Fruit fly (Drosophila melanogaster) whole organism, embryonic: Measurements from ENCODE around the gene Idi.

Experiments used
- ATbp ChIP-seq: fragments of 200-800 bp; sonication (Bioruptor generic); optimal IDR thresholded peaks from 2 replicates; lab custom pipeline; 2017; ENCODE audit warnings: missing biosample characterization, mild to moderate bottlenecking, missing genetic modification characterization, missing genetic modification reagents
- Atf3 ChIP-seq: fragments of 200-800 bp; sonication (Bioruptor generic); optimal IDR thresholded peaks from 3 replicates; lab custom pipeline; 2016; ENCODE audit warnings: missing biosample characterization, missing genetic modification characterization
- CG10209 ChIP-seq: fragments of 200-800 bp; sonication (Bioruptor generic); optimal IDR thresholded peaks from 3 replicates; lab custom pipeline; 2017; ENCODE audit warnings: missing biosample characterization, mild to moderate bottlenecking, missing genetic modification characterization, missing genetic modification reagents
- CG11398 ChIP-seq: fragments of 200-800 bp; sonication (Bioruptor generic); optimal IDR thresholded peaks from 2 replicates; lab custom pipeline; 2016; ENCODE audit warnings: missing biosample characterization, missing genetic modification characterization
- CG12071 ChIP-seq: fragments of 200-800 bp; sonication (Bioruptor generic); optimal IDR thresholded peaks from 3 replicates; lab custom pipeline; 2018; ENCODE audit warnings: missing biosample characterization, mild to moderate bottlenecking, missing genetic modification characterization
- CG14014 ChIP-seq: fragments of 200-800 bp; sonication (Bioruptor generic); IDR thresholded peaks from 2 replicates; pipeline ENCODE4 v1.3.6; 2022; ENCODE audit warnings: missing biosample characterization, missing genetic modification characterization
- CG15073 ChIP-seq: fragments of 200-800 bp; sonication (Bioruptor generic); optimal IDR thresholded peaks from 2 replicates; lab custom pipeline; 2016; ENCODE audit warnings: missing biosample characterization, missing genetic modification characterization
- CG1602 ChIP-seq: fragments of 200-800 bp; sonication (Bioruptor generic); optimal IDR thresholded peaks from 3 replicates; lab custom pipeline; 2016; ENCODE audit warnings: missing biosample characterization, missing genetic modification characterization
- CG17612 ChIP-seq: fragments of 200-800 bp; sonication (Bioruptor generic); IDR thresholded peaks from 2 replicates; pipeline ENCODE4 v1.3.6; 2022; ENCODE audit warnings: missing biosample characterization, missing genetic modification characterization
- CG2875 ChIP-seq: fragments of 200-800 bp; sonication (Bioruptor generic); optimal IDR thresholded peaks from 2 replicates; lab custom pipeline; 2017; ENCODE audit warnings: missing biosample characterization, mild to moderate bottlenecking, missing genetic modification characterization, missing genetic modification reagents
- CG31224 ChIP-seq: fragments of 200-800 bp; sonication (Bioruptor generic); IDR thresholded peaks from 2 replicates; pipeline ENCODE4 v1.3.6; 2022; ENCODE audit warnings: missing biosample characterization, missing genetic modification characterization
- CG6254 ChIP-seq: fragments of 200-800 bp; sonication (Bioruptor generic); optimal IDR thresholded peaks from 3 replicates; lab custom pipeline; 2017; ENCODE audit warnings: mild to moderate bottlenecking, missing biosample characterization, missing genetic modification reagents, missing genetic modification characterization
- CG6765 ChIP-seq: fragments of 200-800 bp; sonication (Bioruptor generic); optimal IDR thresholded peaks from 3 replicates; lab custom pipeline; 2017; ENCODE audit warnings: missing biosample characterization, mild to moderate bottlenecking, missing genetic modification characterization
- CG7786 ChIP-seq: fragments of 200-800 bp; sonication (Bioruptor generic); optimal IDR thresholded peaks from 2 replicates; lab custom pipeline; 2016; ENCODE audit warnings: missing biosample characterization, missing genetic modification characterization
- CG9797 ChIP-seq: fragments of 200-800 bp; sonication (Bioruptor generic); optimal IDR thresholded peaks from 3 replicates; lab custom pipeline; 2018; ENCODE audit warnings: missing biosample characterization, mild to moderate bottlenecking, missing genetic modification characterization
- CG9932 ChIP-seq: fragments of 200-800 bp; sonication (Bioruptor generic); IDR thresholded peaks from 2 replicates; pipeline ENCODE4 v1.3.6; 2022; ENCODE audit warnings: missing biosample characterization, missing genetic modification characterization
- Dad ChIP-seq: fragments of 200-800 bp; sonication (Bioruptor generic); optimal IDR thresholded peaks from 3 replicates; lab custom pipeline; 2016; ENCODE audit warnings: missing biosample characterization, missing genetic modification characterization
- Doc3 ChIP-seq: fragments of 200-800 bp; sonication (Bioruptor generic); IDR thresholded peaks from 3 replicates; pipeline ENCODE4 v1.3.6; 2022; ENCODE audit warnings: missing biosample characterization, missing genetic modification characterization; ENCODE audit not compliant: partially characterized antibody
- Fer3 ChIP-seq: fragments of 200-800 bp; sonication (Bioruptor generic); optimal IDR thresholded peaks from 2 replicates; lab custom pipeline; 2018; ENCODE audit warnings: missing biosample characterization, mild to moderate bottlenecking, missing genetic modification characterization, moderate library complexity
- H2.0 ChIP-seq: fragments of 200-800 bp; sonication (Bioruptor generic); IDR thresholded peaks from 2 replicates; pipeline ENCODE4 v1.3.6; 2022; ENCODE audit warnings: missing biosample characterization, missing genetic modification characterization
- HHEX ChIP-seq: fragments of 200-800 bp; sonication (Bioruptor generic); optimal IDR thresholded peaks from 3 replicates; lab custom pipeline; 2017; ENCODE audit warnings: missing biosample characterization, mild to moderate bottlenecking, missing genetic modification characterization, missing genetic modification reagents
- Hmx ChIP-seq: fragments of 200-800 bp; sonication (Bioruptor generic); optimal IDR thresholded peaks from 2 replicates; lab custom pipeline; 2016; ENCODE audit warnings: missing biosample characterization, missing genetic modification characterization
- Hr78 ChIP-seq, 2 experiments: fragments of 200-800 bp in 1 of 2; fragments of >200 bp in 1 of 2; sonication (Bioruptor generic) in 1 of 2; optimal IDR thresholded peaks; 2 replicates each; lab custom pipeline; 2017 to 2019; ENCODE audit warnings: missing biosample characterization in 2 of 2, missing genetic modification characterization in 2 of 2, mild to moderate bottlenecking in 1 of 2, moderate library complexity in 1 of 2
- Kr ChIP-seq: fragments of 200-800 bp; sonication (Bioruptor generic); optimal IDR thresholded peaks from 2 replicates; lab custom pipeline; 2017; ENCODE audit warnings: missing biosample characterization, mild to moderate bottlenecking, missing genetic modification characterization
- Lpt ChIP-seq: fragments of >200 bp; optimal IDR thresholded peaks from 2 replicates; lab custom pipeline; 2018; ENCODE audit warnings: missing biosample characterization, missing genetic modification characterization
- Mad ChIP-seq: fragments of 200-800 bp; sonication (Bioruptor generic); optimal IDR thresholded peaks from 2 replicates; lab custom pipeline; 2016; ENCODE audit warnings: missing biosample characterization, missing genetic modification characterization
- Nf-YB ChIP-seq: fragments of 200-800 bp; sonication (Bioruptor generic); optimal IDR thresholded peaks from 3 replicates; lab custom pipeline; 2019; ENCODE audit warnings: missing biosample characterization, mild to moderate bottlenecking, missing genetic modification characterization, moderate library complexity
- Nf-YC ChIP-seq: fragments of 200-800 bp; optimal IDR thresholded peaks from 3 replicates; lab custom pipeline; 2019; ENCODE audit warnings: missing biosample characterization, mild to moderate bottlenecking, missing genetic modification characterization, moderate library complexity
- Side ChIP-seq: fragments of 200-800 bp; sonication (Bioruptor generic); optimal IDR thresholded peaks from 2 replicates; lab custom pipeline; 2016; ENCODE audit warnings: missing biosample characterization, missing genetic modification characterization
- YL-1 ChIP-seq: fragments of 200-800 bp; sonication (Bioruptor generic); optimal IDR thresholded peaks from 3 replicates; lab custom pipeline; 2017; ENCODE audit warnings: missing biosample characterization, mild to moderate bottlenecking, missing genetic modification characterization
- az2 ChIP-seq: fragments of 200-800 bp; sonication (Bioruptor generic); optimal IDR thresholded peaks from 3 replicates; lab custom pipeline; 2016; ENCODE audit warnings: missing biosample characterization, missing genetic modification characterization
- chm ChIP-seq: fragments of 200-800 bp; sonication (Bioruptor generic); IDR thresholded peaks from 2 replicates; pipeline ENCODE4 v1.3.6; 2022; ENCODE audit warnings: missing biosample characterization, missing genetic modification characterization
- ci ChIP-seq: fragments of 200-800 bp; sonication (Bioruptor generic); IDR thresholded peaks from 3 replicates; pipeline ENCODE4 v1.3.6; 2022; ENCODE audit warnings: missing biosample characterization, missing genetic modification characterization
- danr ChIP-seq: fragments of 200-800 bp; sonication (Bioruptor generic); IDR thresholded peaks from 2 replicates; pipeline ENCODE4 v1.3.6; 2022; ENCODE audit warnings: missing biosample characterization, missing genetic modification characterization
- disco-r ChIP-seq: fragments of 200-800 bp; sonication (Bioruptor generic); optimal IDR thresholded peaks from 2 replicates; lab custom pipeline; 2016; ENCODE audit warnings: missing biosample characterization, missing genetic modification characterization
- dm ChIP-seq: fragments of 200-800 bp; sonication (Bioruptor generic); optimal IDR thresholded peaks from 3 replicates; lab custom pipeline; 2016; ENCODE audit warnings: missing biosample characterization, missing genetic modification characterization
- dysf ChIP-seq: fragments of 200-800 bp; sonication (Bioruptor generic); IDR thresholded peaks from 3 replicates; pipeline ENCODE4 v1.3.6; 2022; ENCODE audit warnings: missing biosample characterization, missing genetic modification characterization
- gcm2 ChIP-seq: fragments of 200-800 bp; sonication (Bioruptor generic); optimal IDR thresholded peaks from 2 replicates; lab custom pipeline; 2016; ENCODE audit warnings: missing biosample characterization, missing genetic modification characterization
- nau ChIP-seq: fragments of 200-800 bp; sonication (Bioruptor generic); optimal IDR thresholded peaks from 3 replicates; lab custom pipeline; 2017; ENCODE audit warnings: missing biosample characterization, mild to moderate bottlenecking, missing genetic modification characterization, missing genetic modification reagents
- odd ChIP-seq: fragments of 200-800 bp; sonication (Bioruptor generic); optimal IDR thresholded peaks from 2 replicates; lab custom pipeline; 2017; ENCODE audit warnings: missing biosample characterization, mild to moderate bottlenecking, missing genetic modification characterization
- onecut ChIP-seq: fragments of 200-800 bp; sonication (Bioruptor generic); IDR thresholded peaks from 2 replicates; pipeline ENCODE4 v1.3.6; 2022; ENCODE audit warnings: missing biosample characterization, missing genetic modification characterization
- org-1 ChIP-seq: fragments of 200-800 bp; sonication (Bioruptor generic); optimal IDR thresholded peaks from 2 replicates; lab custom pipeline; 2017; ENCODE audit warnings: missing biosample characterization, missing genetic modification characterization
- pan ChIP-seq, 4 experiments: fragments of >200 bp in 3 of 4; fragments of 200-800 bp in 1 of 4; sonication (Bioruptor generic) in 1 of 4; optimal IDR thresholded peaks in 3 of 4; IDR thresholded peaks in 1 of 4; 2 replicates each; pipeline versions ENCODE4 v1.3.6 to Lab custom; 2017 to 2022; ENCODE audit warnings: missing biosample characterization in 2 of 4, missing genetic modification characterization in 2 of 4, mixed read lengths in 1 of 4
- phol ChIP-seq: fragments of 200-800 bp; sonication (Bioruptor generic); optimal IDR thresholded peaks from 3 replicates; lab custom pipeline; 2018; ENCODE audit warnings: missing biosample characterization, mild to moderate bottlenecking, missing genetic modification characterization, moderate library complexity
- ranshi ChIP-seq: fragments of 200-800 bp; sonication (Bioruptor generic); IDR thresholded peaks from 2 replicates; pipeline ENCODE4 v1.3.6; 2022; ENCODE audit warnings: missing biosample characterization, missing genetic modification characterization
- rib ChIP-seq: fragments of 200-800 bp; sonication (Bioruptor generic); IDR thresholded peaks from 2 replicates; pipeline ENCODE4 v1.3.6; 2022; ENCODE audit warnings: missing biosample characterization, missing genetic modification characterization
- sima ChIP-seq: fragments of 200-800 bp; sonication (Bioruptor generic); optimal IDR thresholded peaks from 2 replicates; lab custom pipeline; 2016; ENCODE audit warnings: missing biosample characterization, missing genetic modification characterization
- unpg ChIP-seq: fragments of 200-800 bp; sonication (Bioruptor generic); optimal IDR thresholded peaks from 3 replicates; lab custom pipeline; 2018; ENCODE audit warnings: missing biosample characterization, mild to moderate bottlenecking, missing genetic modification characterization, moderate library complexity
- wek ChIP-seq: fragments of 200-800 bp; sonication (Bioruptor generic); optimal IDR thresholded peaks from 3 replicates; lab custom pipeline; 2018; ENCODE audit warnings: missing biosample characterization, mild to moderate bottlenecking, missing genetic modification characterization, moderate library complexity

Gene Idi

dm6 chr3R:21271208-21271607 is 1.3 kb downstream of the Idi start (continued):
- no peak for TF ChIP-seq dm (GFP tag; lab: Kevin White, UChicago)
- TF ChIP-seq Nf-YB (GFP tag; lab: Kevin White, UChicago) = no peak
- no peak for TF ChIP-seq dysf (GFP tag; lab: Robert Waterston, UW)
- no peak for TF ChIP-seq phol (tag; lab: Kevin White, UChicago)
- no peak for TF ChIP-seq CG11398 (GFP tag; lab: Kevin White, UChicago)
- peak; percentile 44 for TF ChIP-seq CG2875 (GFP tag; lab: Kevin White, UChicago)
- no peak for TF ChIP-seq YL-1
- TF ChIP-seq HHEX (GFP tag; lab: Kevin White, UChicago) = peak; percentile 53
- TF ChIP-seq CG14014 (GFP tag; lab: Robert Waterston, UW) = no peak
- TF ChIP-seq Atf3 (GFP tag; lab: Kevin White, UChicago) = no peak
- no peak for TF ChIP-seq CG1602
- peak; percentile 18 for TF ChIP-seq CG10209 (GFP tag; lab: Kevin White, UChicago)
- no peak for TF ChIP-seq gcm2 (GFP tag; lab: Kevin White, UChicago)
- TF ChIP-seq nau (GFP tag; lab: Kevin White, UChicago) = peak; percentile 65
- TF ChIP-seq CG12071 (GFP tag; lab: Kevin White, UChicago) = peak; percentile 30
- TF ChIP-seq wek = peak; percentile 53
- TF ChIP-seq unpg (GFP tag; lab: Kevin White, UChicago) = peak; percentile 31
- TF ChIP-seq ATbp (GFP tag; lab: Kevin White, UChicago) = peak; percentile 75
- no peak for TF ChIP-seq Hmx (GFP tag; lab: Kevin White, UChicago)
- 0 out of 2 replicates have a peak, but pooled peaks have one; percentile 17 for TF ChIP-seq ranshi (GFP tag; lab: Robert Waterston, UW)
- peak; percentile 5 for TF ChIP-seq Nf-YC (tag; lab: Kevin White, UChicago)
- TF ChIP-seq CG31224 (GFP tag; lab: Robert Waterston, UW) = no peak
- no peak for TF ChIP-seq Lpt (GFP tag; lab: Kevin White, UChicago)
- TF ChIP-seq Hr78 (GFP tag; optimal IDR thresholded peaks at IDR 0.05; lab: Kevin White, UChicago) = peak in 1 of 2 experiments; percentile 19
- no peak for TF ChIP-seq Kr
- TF ChIP-seq CG6254 (GFP tag; lab: Kevin White, UChicago) = peak; percentile 6

dm6 chr3R:21273427-21274038 is 3.6 kb downstream of the Idi start, which contains the start of gene CG3308:
Gene CG3308, minus strand, starts transcription at chr3R:21273817.
- no peak for TF ChIP-seq CG17612 (GFP tag; lab: Robert Waterston, UW)
- no peak for TF ChIP-seq rib (GFP tag; lab: Robert Waterston, UW)
- peak; percentile 45 for TF ChIP-seq Dad (GFP tag; lab: Kevin White, UChicago)
- no peak for TF ChIP-seq Side
- TF ChIP-seq CG6765 (GFP tag; lab: Kevin White, UChicago) = no peak
- TF ChIP-seq org-1 (GFP tag; lab: Kevin White, UChicago) = no peak
- TF ChIP-seq chm (GFP tag; lab: Robert Waterston, UW) = 0 out of 2 replicates have a peak, but pooled peaks have one; percentile 29
- no peak for TF ChIP-seq pan (optimal IDR thresholded peaks at IDR 0.05; lab: Kevin White, UChicago)
- no peak for TF ChIP-seq pan (GFP tag; optimal IDR thresholded peaks at IDR 0.05 in 1 of 2, IDR thresholded peaks at IDR 0.05 in 1 of 2)
- no peak for TF ChIP-seq danr
- TF ChIP-seq disco-r = no peak
- peak; percentile 32 for TF ChIP-seq Fer3 (tag; lab: Kevin White, UChicago)
- no peak for TF ChIP-seq odd (GFP tag; lab: Kevin White, UChicago)
- no peak for TF ChIP-seq CG2875 (GFP tag; lab: Kevin White, UChicago)
- 0 out of 3 replicates have a peak, but pooled peaks have one; percentile 8 for TF ChIP-seq ci
- no peak for TF ChIP-seq H2.0 (GFP tag; lab: Robert Waterston, UW)
- TF ChIP-seq Mad (GFP tag; lab: Kevin White, UChicago) = peak; percentile 1
- TF ChIP-seq sima = no peak
- 0 out of 2 replicates have a peak, but pooled peaks have one; percentile 28 for TF ChIP-seq onecut
- TF ChIP-seq CG14014 (GFP tag; lab: Robert Waterston, UW) = no peak; the same call in 1 of the 2 replicates
- TF ChIP-seq CG7786 (GFP tag; lab: Kevin White, UChicago) = peak; percentile 2
- TF ChIP-seq CG15073 (GFP tag; lab: Kevin White, UChicago) = no peak
- TF ChIP-seq az2 (GFP tag; lab: Kevin White, UChicago) = peak; percentile 35
- TF ChIP-seq Doc3 (GFP tag; lab: Robert Waterston, UW) = peak; percentile 66; the same call in 2 of the 3 replicates
- peak; percentile 80 for TF ChIP-seq CG9932
- TF ChIP-seq CG9797 (GFP tag; lab: Kevin White, UChicago) = peak; percentile 36
